Fruit fly (Drosophila melanogaster): ENCODE measurements around the gene CG32817.

dm6 chrX:510528-510927, 31.7 kb downstream of the CG32817 start:
- TF ChIP-seq psq (GFP tag; optimal IDR thresholded peaks at IDR 0.05) (peak; percentile 16), h (GFP tag; optimal IDR thresholded peaks at IDR 0.05) (no peak), usp (GFP tag; optimal IDR thresholded peaks at IDR 0.05) (no peak), br (GFP tag; optimal IDR thresholded peaks at IDR 0.05) (peak; percentile 29), Vsx2 (GFP tag; optimal IDR thresholded peaks at IDR 0.05; ENCODE audit: partially characterized antibody) (no peak), fru (GFP tag; optimal IDR thresholded peaks at IDR 0.05) (no peak), jim (GFP tag; optimal IDR thresholded peaks at IDR 0.05) (no peak), ey (GFP tag; optimal IDR thresholded peaks at IDR 0.05) (no peak), Myc (optimal IDR thresholded peaks at IDR 0.05) (no peak)
